Worm (Caenorhabditis elegans) whole organism, L4/young adult: ENCODE measurements around the gene T10B9.14.

Experiments used
- W03F9.2 ChIP-seq: fragments of 150-350 bp; optimal IDR thresholded peaks from 2 replicates; lab custom pipeline; 2014; ENCODE audit warnings: missing biosample characterization, missing genetic modification characterization
- dao-5 ChIP-seq: sonication (generic microtip); optimal IDR thresholded peaks from 2 replicates; lab custom pipeline; 2016; ENCODE audit warnings: missing genotype, missing genetic modification characterization, moderate library complexity, missing compliant biosample characterization
- him-1 ChIP-seq: sonication (generic microtip); optimal IDR thresholded peaks from 2 replicates; lab custom pipeline; 2016; ENCODE audit warnings: missing genotype, missing genetic modification reagents, missing genetic modification characterization, missing compliant biosample characterization

The T10B9.14 gene

ce11 chrII:9782337-9782736 is at the start of gene T10B9.14:
T10B9.14 (minus strand) TSS chrII:9782437.
- TF ChIP-seq W03F9.2 (tag; lab: Kevin White, UChicago) (no peak), him-1 (tag; lab: Kevin White, UChicago) (no peak), dao-5 (tag; lab: Kevin White, UChicago) (no peak)

- TF ChIP-seq dao-5 (tag; lab: Kevin White, UChicago), result no peak
- TF ChIP-seq W03F9.2 (tag; lab: Kevin White, UChicago), result no peak
- no peak for TF ChIP-seq him-1 (tag; lab: Kevin White, UChicago)
Measured at ce11 chrII:9831033-9831432, 48.8 kb upstream of the T10B9.14 start, which contains the start of gene ZK938.12. ZK938.12 (plus strand) TSS chrII:9831333.

- TF ChIP-seq W03F9.2 (tag; lab: Kevin White, UChicago) (no peak), him-1 (tag; lab: Kevin White, UChicago) (no peak), dao-5 (tag; lab: Kevin White, UChicago) (no peak)
Measured at ce11 chrII:9829108-9829507, 46.9 kb upstream of the T10B9.14 start, which contains the start of gene ZK938.1. ZK938.1 (plus strand) TSS chrII:9829408.

ce11 chrII:9828502-9828901 is 46.3 kb upstream of the T10B9.14 start:
- no peak for TF ChIP-seq dao-5 (tag; lab: Kevin White, UChicago)
- no peak for TF ChIP-seq him-1 (tag; lab: Kevin White, UChicago)
- no peak for TF ChIP-seq W03F9.2 (tag; lab: Kevin White, UChicago)

- TF ChIP-seq him-1 (tag; lab: Kevin White, UChicago), result no peak
- TF ChIP-seq dao-5 (tag; lab: Kevin White, UChicago), result no peak
- TF ChIP-seq W03F9.2 (tag; lab: Kevin White, UChicago), result no peak
Measured at ce11 chrII:9827852-9828251, 45.6 kb upstream of the T10B9.14 start, which contains the start of gene eyg-1. eyg-1 (minus strand) TSS chrII:9827952.

- TF ChIP-seq W03F9.2 (tag; lab: Kevin White, UChicago) (no peak), dao-5 (tag; lab: Kevin White, UChicago) (no peak), him-1 (tag; lab: Kevin White, UChicago) (no peak)
Measured at ce11 chrII:9826946-9827345, 44.7 kb upstream of the T10B9.14 start.

ce11 chrII:9807519-9807972 is 25.3 kb upstream of the T10B9.14 start, which contains the start of gene cyp-13A8:
cyp-13A8 (minus strand) TSS chrII:9807569.
- TF ChIP-seq him-1 (tag; lab: Kevin White, UChicago), result no peak
- no peak for TF ChIP-seq W03F9.2 (tag; lab: Kevin White, UChicago)
- TF ChIP-seq dao-5 (tag; lab: Kevin White, UChicago), result no peak

- no peak for TF ChIP-seq W03F9.2 (tag; lab: Kevin White, UChicago)
- TF ChIP-seq dao-5 (tag; lab: Kevin White, UChicago), result no peak
Measured at ce11 chrII:9803320-9803719, 21.1 kb upstream of the T10B9.14 start, which contains the start of gene cyp-13A7. cyp-13A7 (plus strand) TSS chrII:9803620.

ce11 chrII:9802642-9803041 is 20.4 kb upstream of the T10B9.14 start, which contains the start of gene cyp-13A6:
cyp-13A6 (minus strand) TSS chrII:9802821.
- TF ChIP-seq dao-5 (tag; lab: Kevin White, UChicago) (no peak), him-1 (tag; lab: Kevin White, UChicago) (no peak), W03F9.2 (tag; lab: Kevin White, UChicago) (no peak)

- TF ChIP-seq W03F9.2 (tag; lab: Kevin White, UChicago) (no peak), him-1 (tag; lab: Kevin White, UChicago) (no peak), dao-5 (tag; lab: Kevin White, UChicago) (no peak)
Measured at ce11 chrII:9800251-9800650, 18.0 kb upstream of the T10B9.14 start, which contains the start of gene cyp-13A5. cyp-13A5 (minus strand) TSS chrII:9800362.

ce11 chrII:9797664-9798063 is 15.4 kb upstream of the T10B9.14 start, which contains the start of gene cyp-13A4:
cyp-13A4 (minus strand) TSS chrII:9797740.
- TF ChIP-seq W03F9.2 (tag; lab: Kevin White, UChicago), result no peak

- TF ChIP-seq W03F9.2 (tag; lab: Kevin White, UChicago), result no peak
Measured at ce11 chrII:9793197-9793596, 11.0 kb upstream of the T10B9.14 start, which contains the start of gene cyp-13A3. cyp-13A3 (minus strand) TSS chrII:9793297.

ce11 chrII:9791185-9791584 is 8.9 kb upstream of the T10B9.14 start:
- TF ChIP-seq dao-5 (tag; lab: Kevin White, UChicago) (no peak), W03F9.2 (tag; lab: Kevin White, UChicago) (no peak), him-1 (tag; lab: Kevin White, UChicago) (no peak)
